Worm (Caenorhabditis elegans): Measurements from ENCODE around the gene gab-1.

The gab-1 gene

ce11 chrIII:12779676-12780337, at the start of gene gab-1:
Gene gab-1 (minus strand): TSS chrIII:12779726.
- no peak for TF ChIP-seq unc-62 (GFP tag; optimal IDR thresholded peaks at IDR 0.05 in 1 of 2)
- no peak for TF ChIP-seq unc-62 (tag; optimal IDR thresholded peaks at IDR 0.05)
- peak; percentile 77 for TF ChIP-seq set-16 (GFP tag; IDR thresholded peaks at IDR 0.05)
- TF ChIP-seq aha-1 (tag): peak; percentile 10

ce11 chrIII:12829068-12829467, 49.5 kb upstream of the gab-1 start, which contains the start of gene Y37D8A.3:
Gene Y37D8A.3 (plus strand): TSS chrIII:12829368.
- no peak for TF ChIP-seq skn-1 (tag; optimal IDR thresholded peaks at IDR 0.05)
- TF ChIP-seq ces-1 (GFP tag; optimal IDR thresholded peaks at IDR 0.05): no peak
- TF ChIP-seq nhr-41 (GFP tag; IDR thresholded peaks at IDR 0.05): no peak
- TF ChIP-seq hmg-1.1 (GFP tag; IDR thresholded peaks at IDR 0.05): no peak
- TF ChIP-seq jun-1 (tag; optimal IDR thresholded peaks at IDR 0.05): no peak
- TF ChIP-seq dmd-6 (GFP tag; IDR thresholded peaks at IDR 0.05): no peak
- TF ChIP-seq saeg-2 (GFP tag; IDR thresholded peaks at IDR 0.05): no peak
- TF ChIP-seq sdz-12 (GFP tag; optimal IDR thresholded peaks at IDR 0.05): no peak
- TF ChIP-seq lim-7 (GFP tag; IDR thresholded peaks at IDR 0.05): no peak
- no peak for TF ChIP-seq attf-4 (tag; optimal IDR thresholded peaks at IDR 0.05)
- TF ChIP-seq ZK546.5 (tag; optimal IDR thresholded peaks at IDR 0.05): no peak
- TF ChIP-seq gei-8 (GFP tag; optimal IDR thresholded peaks at IDR 0.05): no peak
- TF ChIP-seq nhr-77 (tag; optimal IDR thresholded peaks at IDR 0.05): no peak
- TF ChIP-seq ztf-11 (tag; optimal IDR thresholded peaks at IDR 0.05): no peak
- TF ChIP-seq madf-5 (GFP tag; IDR thresholded peaks at IDR 0.05): no peak
- TF ChIP-seq php-3 (GFP tag; IDR thresholded peaks at IDR 0.05): no peak
- TF ChIP-seq ZK337.2 (GFP tag; IDR thresholded peaks at IDR 0.05): no peak
- no peak for TF ChIP-seq nhr-111 (GFP tag; optimal IDR thresholded peaks at IDR 0.05)

ce11 chrIII:12822608-12823261, 43.2 kb upstream of the gab-1 start:
- no peak for TF ChIP-seq pha-4 (GFP tag; IDR thresholded peaks at IDR 0.05)
- no peak for TF ChIP-seq pha-4 (tag; optimal IDR thresholded peaks at IDR 0.05)
- peak; percentile 63; the same call in 1 of the 2 replicates for TF ChIP-seq dmd-8 (GFP tag; IDR thresholded peaks at IDR 0.05)
- TF ChIP-seq fos-1 (tag; optimal IDR thresholded peaks at IDR 0.05): no peak

- TF ChIP-seq lin-38 (GFP tag; IDR thresholded peaks at IDR 0.05) (no peak), lsy-2 (tag; optimal IDR thresholded peaks at IDR 0.05) (peak in 1 of 2 experiments; percentile 29), R02D3.7 (tag; optimal IDR thresholded peaks at IDR 0.05) (peak; percentile 28)
These were observed 41.8 kb upstream of the gab-1 start for ce11 chrIII:12821331-12821730.

- TF ChIP-seq ztf-7 (tag; optimal IDR thresholded peaks at IDR 0.05) (no peak), Y75B8A.6 (GFP tag; IDR thresholded peaks at IDR 0.05) (no peak), snpc-1.2 (GFP tag; IDR thresholded peaks at IDR 0.05) (no peak)
These were observed 40.4 kb upstream of the gab-1 start, which contains the start of the genes Y37D8A.2 and Y37D8A.25 for ce11 chrIII:12819909-12820308. Gene Y37D8A.2 (plus strand): TSS chrIII:12820193. Gene Y37D8A.25 (minus strand): TSS chrIII:12820253.

ce11 chrIII:12819148-12819547, 39.6 kb upstream of the gab-1 start:
- no peak for TF ChIP-seq hif-1 (tag; optimal IDR thresholded peaks at IDR 0.05)
- TF ChIP-seq ZK546.5 (tag; optimal IDR thresholded peaks at IDR 0.05): no peak
- no peak for TF ChIP-seq unc-62 (GFP tag; optimal IDR thresholded peaks at IDR 0.05 in 1 of 2)
- no peak for TF ChIP-seq unc-62 (tag; optimal IDR thresholded peaks at IDR 0.05)
- TF ChIP-seq lin-38 (GFP tag; IDR thresholded peaks at IDR 0.05): peak; percentile 38
- TF ChIP-seq aha-1 (tag): no peak

All from whole organism, L4 larva.